Worm (Caenorhabditis elegans) whole organism, early embryonic: ENCODE measurements around the gene F47G3.4.

Source experiments
- B0310.2 ChIP-seq: sonication (generic microtip); optimal IDR thresholded peaks from 2 replicates; lab custom pipeline; 2016; ENCODE audit warnings: mild to moderate bottlenecking, missing genetic modification characterization, missing compliant biosample characterization
- aly-1 ChIP-seq: sonication (generic microtip); optimal IDR thresholded peaks from 2 replicates; lab custom pipeline; 2016; ENCODE audit warnings: missing genetic modification characterization, missing compliant biosample characterization
- ama-1 ChIP-seq: fragments of 150-350 bp; optimal IDR thresholded peaks from 2 replicates; lab custom pipeline; 2014
- ets-7 ChIP-seq: sonication (generic microtip); optimal IDR thresholded peaks from 2 replicates; lab custom pipeline; 2016; ENCODE audit warnings: missing genotype, missing genetic modification characterization, missing compliant biosample characterization
- flt-1 ChIP-seq: fragments of 200-800 bp; sonication (Bioruptor generic); IDR thresholded peaks from 2 replicates; pipeline ENCODE4 v1.3.6; 2022; ENCODE audit warnings: missing genetic modification characterization, missing compliant biosample characterization
- hmbx-1 ChIP-seq: sonication (generic microtip); optimal IDR thresholded peaks from 2 replicates; lab custom pipeline; 2016; ENCODE audit warnings: mild to moderate bottlenecking, missing genetic modification characterization, missing compliant biosample characterization
- hmg-4 ChIP-seq: fragments of 200-800 bp; sonication (Bioruptor generic); optimal IDR thresholded peaks from 2 replicates; lab custom pipeline; 2018; ENCODE audit warnings: mild to moderate bottlenecking, missing genetic modification characterization, missing compliant biosample characterization
- hnd-1 ChIP-seq: sonication (generic microtip); optimal IDR thresholded peaks from 2 replicates; lab custom pipeline; 2016; ENCODE audit warnings: missing genetic modification characterization, missing compliant biosample characterization
- scrt-1 ChIP-seq: fragments of 200-800 bp; sonication (Bioruptor generic); IDR thresholded peaks from 2 replicates; pipeline ENCODE4 v1.3.6; 2022; ENCODE audit warnings: missing genetic modification characterization, missing compliant biosample characterization
- sea-1 ChIP-seq: fragments of 200-800 bp; sonication (Bioruptor generic); conservative IDR thresholded peaks from 2 replicates; pipeline ENCODE4 v1.3.6; 2022; ENCODE audit warnings: missing genetic modification characterization, missing compliant biosample characterization
- tra-4 ChIP-seq: sonication (generic microtip); optimal IDR thresholded peaks from 2 replicates; lab custom pipeline; 2017; ENCODE audit warnings: missing genetic modification characterization, missing compliant biosample characterization

DNA sequence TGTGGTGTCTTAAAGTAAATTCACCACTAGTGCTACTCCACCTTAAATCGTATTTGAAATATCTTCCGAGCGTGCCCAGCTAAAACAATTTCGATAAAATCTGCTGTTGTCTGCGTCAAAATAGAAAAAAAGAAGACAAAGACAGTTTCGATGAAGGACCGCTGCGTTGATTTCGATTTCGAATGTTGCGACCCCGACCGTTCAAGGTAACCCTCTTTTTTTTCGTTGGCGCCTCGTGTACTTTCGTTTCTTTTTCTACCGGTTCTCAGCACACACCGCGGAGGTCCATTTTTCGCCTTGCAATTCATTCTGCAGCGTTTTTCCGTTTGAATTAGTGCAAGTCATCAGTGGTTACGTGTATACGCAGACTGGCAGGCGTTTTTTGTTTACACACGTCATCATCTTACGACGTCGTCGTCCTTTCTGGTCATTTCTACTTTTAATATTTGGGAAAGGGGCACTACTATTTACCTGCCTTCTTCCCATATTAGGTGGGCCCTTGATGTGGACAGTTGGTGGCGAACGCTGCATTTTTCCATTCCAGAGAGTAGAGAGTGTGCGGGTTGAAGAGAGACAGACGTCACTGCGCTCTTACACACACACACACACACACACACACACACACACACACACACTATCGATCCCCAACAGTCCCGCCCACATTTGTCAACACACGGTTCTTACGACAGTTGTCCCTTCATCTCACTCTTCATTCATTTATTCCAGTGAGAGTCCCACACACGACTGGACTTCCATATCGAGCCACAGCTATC lies 13.2 kb upstream of the F47G3.4 start:
- TF ChIP-seq ama-1 (lab: Kevin White, UChicago) (no peak), scrt-1 (GFP tag; lab: Robert Waterston, UW) (peak; percentile 20; the same call in 1 of the 2 replicates), B0310.2 (no peak), aly-1 (tag; lab: Kevin White, UChicago) (no peak), ets-7 (tag; lab: Kevin White, UChicago) (no peak), sea-1 (GFP tag; lab: Robert Waterston, UW) (no peak), hmg-4 (no peak), flt-1 (GFP tag; lab: Robert Waterston, UW) (no peak), hmbx-1 (tag; lab: Kevin White, UChicago) (no peak), hnd-1 (tag; lab: Kevin White, UChicago) (no peak), tra-4 (peak; percentile 2)
